Fruit fly (Drosophila melanogaster) whole organism, embryonic: ENCODE measurements around the gene CG3634.

ENCODE experiments used
- Abd-B ChIP-seq: fragments of 200-800 bp; sonication (Bioruptor generic); optimal IDR thresholded peaks from 2 replicates; lab custom pipeline; 2018; ENCODE audit warnings: missing biosample characterization, mild to moderate bottlenecking, missing genetic modification characterization, moderate library complexity
- Ada2b ChIP-seq: fragments of 200-800 bp; sonication (Bioruptor generic); IDR thresholded peaks from 2 replicates; pipeline ENCODE4 v1.3.6; 2022; ENCODE audit warnings: missing biosample characterization, missing genetic modification characterization
- Bgb ChIP-seq: fragments of 200-800 bp; sonication (Bioruptor generic); IDR thresholded peaks from 2 replicates; pipeline ENCODE4 v1.3.6; 2022; ENCODE audit warnings: missing biosample characterization, missing genetic modification characterization; ENCODE audit not compliant: partially characterized antibody
- CG1024 ChIP-seq: fragments of 200-800 bp; sonication (Bioruptor generic); IDR thresholded peaks from 2 replicates; pipeline ENCODE4 v1.3.6; 2022; ENCODE audit warnings: missing biosample characterization, missing genetic modification characterization
- CG10274 ChIP-seq: fragments of 200-800 bp; sonication (Bioruptor generic); optimal IDR thresholded peaks from 3 replicates; lab custom pipeline; 2017; ENCODE audit warnings: missing biosample characterization, mild to moderate bottlenecking, missing genetic modification characterization
- CG10431 ChIP-seq: fragments of 200-800 bp; sonication (Bioruptor generic); optimal IDR thresholded peaks from 3 replicates; lab custom pipeline; 2018; ENCODE audit warnings: missing biosample characterization, mild to moderate bottlenecking, missing genetic modification characterization
- CG10979 ChIP-seq: fragments of 200-800 bp; sonication (Bioruptor generic); optimal IDR thresholded peaks from 2 replicates; lab custom pipeline; 2018; ENCODE audit warnings: missing biosample characterization, mild to moderate bottlenecking, missing genetic modification characterization, moderate library complexity
- CG11398 ChIP-seq: fragments of 200-800 bp; sonication (Bioruptor generic); optimal IDR thresholded peaks from 2 replicates; lab custom pipeline; 2016; ENCODE audit warnings: missing biosample characterization, missing genetic modification characterization
- CG12071 ChIP-seq: fragments of 200-800 bp; sonication (Bioruptor generic); optimal IDR thresholded peaks from 3 replicates; lab custom pipeline; 2018; ENCODE audit warnings: missing biosample characterization, mild to moderate bottlenecking, missing genetic modification characterization
- CG12299 ChIP-seq: fragments of 200-800 bp; sonication (Bioruptor generic); optimal IDR thresholded peaks from 2 replicates; lab custom pipeline; 2018; ENCODE audit warnings: missing biosample characterization, mild to moderate bottlenecking, missing genetic modification characterization
- CG13424 ChIP-seq: fragments of 200-800 bp; sonication (Bioruptor generic); optimal IDR thresholded peaks from 2 replicates; lab custom pipeline; 2019; ENCODE audit warnings: missing biosample characterization, mild to moderate bottlenecking, missing genetic modification characterization, moderate library complexity
- CG1529 ChIP-seq: fragments of 200-800 bp; sonication (Bioruptor generic); optimal IDR thresholded peaks from 3 replicates; lab custom pipeline; 2018; ENCODE audit warnings: missing biosample characterization, missing genetic modification characterization
- CG15601 ChIP-seq: fragments of 200-800 bp; sonication (Bioruptor generic); optimal IDR thresholded peaks from 3 replicates; lab custom pipeline; 2019; ENCODE audit warnings: missing biosample characterization, mild to moderate bottlenecking, missing genetic modification characterization, moderate library complexity
- CG31224 ChIP-seq: fragments of 200-800 bp; sonication (Bioruptor generic); IDR thresholded peaks from 2 replicates; pipeline ENCODE4 v1.3.6; 2022; ENCODE audit warnings: missing biosample characterization, missing genetic modification characterization
- CG32772 ChIP-seq: fragments of 200-800 bp; sonication (Bioruptor generic); IDR thresholded peaks from 2 replicates; pipeline ENCODE4 v1.3.6; 2022; ENCODE audit warnings: missing biosample characterization, missing genetic modification characterization
- CG33557 ChIP-seq: fragments of 200-800 bp; sonication (Bioruptor generic); optimal IDR thresholded peaks from 2 replicates; lab custom pipeline; 2019; ENCODE audit warnings: missing biosample characterization, mild to moderate bottlenecking, missing genetic modification characterization, moderate library complexity
- CG3407 ChIP-seq: fragments of 200-800 bp; sonication (Bioruptor generic); optimal IDR thresholded peaks from 2 replicates; lab custom pipeline; 2018; ENCODE audit warnings: missing biosample characterization, mild to moderate bottlenecking, missing genetic modification characterization
- CG34224 ChIP-seq: fragments of 200-800 bp; sonication (Bioruptor generic); IDR thresholded peaks from 3 replicates; pipeline ENCODE4 v1.3.6; 2022; ENCODE audit warnings: missing biosample characterization, missing genetic modification characterization; ENCODE audit not compliant: partially characterized antibody
- CG3995 ChIP-seq: fragments of 200-800 bp; sonication (Bioruptor generic); optimal IDR thresholded peaks from 3 replicates; lab custom pipeline; 2016; ENCODE audit warnings: missing biosample characterization, missing genetic modification characterization
- CG42726 ChIP-seq: fragments of 200-800 bp; sonication (Bioruptor generic); IDR thresholded peaks from 2 replicates; pipeline ENCODE4 v1.3.6; 2022; ENCODE audit warnings: missing biosample characterization, missing genetic modification characterization; ENCODE audit not compliant: partially characterized antibody
- CG4424 ChIP-seq: fragments of 200-800 bp; sonication (Bioruptor generic); optimal IDR thresholded peaks from 3 replicates; lab custom pipeline; 2016; ENCODE audit warnings: missing biosample characterization, missing genetic modification characterization
- CG6654 ChIP-seq: fragments of 200-800 bp; sonication (Bioruptor generic); optimal IDR thresholded peaks from 2 replicates; lab custom pipeline; 2017; ENCODE audit warnings: missing biosample characterization, mild to moderate bottlenecking, missing genetic modification characterization
- CG8388 ChIP-seq: fragments of 200-800 bp; sonication (Bioruptor generic); optimal IDR thresholded peaks from 2 replicates; lab custom pipeline; 2019; ENCODE audit warnings: missing biosample characterization, mild to moderate bottlenecking, missing genetic modification characterization, moderate library complexity
- CG8924 ChIP-seq: fragments of 200-800 bp; optimal IDR thresholded peaks from 3 replicates; lab custom pipeline; 2019; ENCODE audit warnings: missing biosample characterization, mild to moderate bottlenecking, missing genetic modification characterization, moderate library complexity
- CHES-1-like ChIP-seq: fragments of 200-800 bp; sonication (Bioruptor generic); optimal IDR thresholded peaks from 2 replicates; lab custom pipeline; 2016; ENCODE audit warnings: missing biosample characterization, missing genetic modification characterization
- Chrac-16 ChIP-seq: fragments of 200-800 bp; sonication (Bioruptor generic); optimal IDR thresholded peaks from 3 replicates; lab custom pipeline; 2016; ENCODE audit warnings: missing biosample characterization, missing genetic modification characterization
- D ChIP-seq, 2 experiments: fragments of 200-800 bp in 1 of 2; fragments of >200 bp in 1 of 2; sonication (Bioruptor generic) in 1 of 2; optimal IDR thresholded peaks; 2 replicates in 1 of 2; 3 replicates in 1 of 2; lab custom pipeline; 2017; ENCODE audit warnings: mild to moderate bottlenecking in 1 of 2, missing biosample characterization in 1 of 2, missing genetic modification characterization in 1 of 2, missing genetic modification reagents in 1 of 2
- D19B ChIP-seq: fragments of 200-800 bp; sonication (Bioruptor generic); optimal IDR thresholded peaks from 2 replicates; lab custom pipeline; 2017; ENCODE audit warnings: missing biosample characterization, mild to moderate bottlenecking, missing genetic modification characterization
- Ets65A ChIP-seq: fragments of 200-800 bp; sonication (Bioruptor generic); peaks from one replicate; lab custom pipeline; 2016; ENCODE audit warnings: missing biosample characterization, missing genetic modification characterization
- Fer2 ChIP-seq: fragments of 200-800 bp; sonication (Bioruptor generic); optimal IDR thresholded peaks from 2 replicates; lab custom pipeline; 2018; ENCODE audit warnings: missing biosample characterization, mild to moderate bottlenecking, missing genetic modification characterization, moderate library complexity
- HLH54F ChIP-seq: fragments of 200-800 bp; sonication (Bioruptor generic); optimal IDR thresholded peaks from 3 replicates; lab custom pipeline; 2016; ENCODE audit warnings: missing biosample characterization, missing genetic modification characterization
- Hr39 ChIP-seq: fragments of >200 bp; optimal IDR thresholded peaks from 2 replicates; lab custom pipeline; 2017
- Hr51 ChIP-seq, 2 experiments: fragments of 200-800 bp; sonication (Bioruptor generic); optimal IDR thresholded peaks; 2 replicates in 1 of 2; 3 replicates in 1 of 2; lab custom pipeline; 2016 to 2018; ENCODE audit warnings: missing biosample characterization in 2 of 2, missing genetic modification characterization in 2 of 2, mild to moderate bottlenecking in 1 of 2, moderate library complexity in 1 of 2
- Lpt ChIP-seq: fragments of >200 bp; optimal IDR thresholded peaks from 2 replicates; lab custom pipeline; 2018; ENCODE audit warnings: missing biosample characterization, missing genetic modification characterization
- NK7.1 ChIP-seq: fragments of 200-800 bp; sonication (Bioruptor generic); optimal IDR thresholded peaks from 3 replicates; lab custom pipeline; 2016; ENCODE audit warnings: missing biosample characterization, missing genetic modification characterization
- Ravus ChIP-seq: fragments of 200-800 bp; sonication (Bioruptor generic); IDR thresholded peaks from 2 replicates; pipeline ENCODE4 v1.3.6; 2022; ENCODE audit warnings: missing biosample characterization, missing genetic modification characterization
- Rfx ChIP-seq: fragments of 200-800 bp; sonication (Bioruptor generic); IDR thresholded peaks from 2 replicates; pipeline ENCODE4 v1.3.6; 2022; ENCODE audit warnings: missing biosample characterization, missing genetic modification characterization
- Stat92E ChIP-seq, 3 experiments: fragments of >200 bp in 2 of 3; fragments of 200-800 bp in 1 of 3; sonication (Bioruptor generic) in 1 of 3; optimal IDR thresholded peaks; 2 replicates each; lab custom pipeline; 2017 to 2019; ENCODE audit warnings: missing biosample characterization in 3 of 3, missing genetic modification characterization in 3 of 3, mild to moderate bottlenecking in 1 of 3, moderate library complexity in 1 of 3
- ac ChIP-seq: fragments of 200-800 bp; sonication (Bioruptor generic); optimal IDR thresholded peaks from 3 replicates; lab custom pipeline; 2017; ENCODE audit warnings: missing biosample characterization, mild to moderate bottlenecking, missing genetic modification characterization
- amos ChIP-seq: fragments of 200-800 bp; sonication (Bioruptor generic); IDR thresholded peaks from 2 replicates; pipeline ENCODE4 v1.3.6; 2022; ENCODE audit warnings: missing biosample characterization, missing genetic modification characterization; ENCODE audit not compliant: partially characterized antibody
- cas ChIP-seq: fragments of 200-800 bp; sonication (Bioruptor generic); IDR thresholded peaks from 2 replicates; pipeline ENCODE4 v1.3.6; 2022; ENCODE audit warnings: missing biosample characterization, missing genetic modification characterization
- crol ChIP-seq: fragments of 200-800 bp; sonication (Bioruptor generic); IDR thresholded peaks from 2 replicates; pipeline ENCODE4 v1.3.6; 2022; ENCODE audit warnings: missing biosample characterization, missing genetic modification characterization
- da ChIP-seq: fragments of 200-800 bp; sonication (Bioruptor generic); optimal IDR thresholded peaks from 2 replicates; lab custom pipeline; 2016; ENCODE audit warnings: missing biosample characterization, missing genetic modification characterization
- insv ChIP-seq, 2 experiments: fragments of 200-800 bp; sonication (Bioruptor generic); optimal IDR thresholded peaks; 3 replicates each; lab custom pipeline; 2016 to 2018; ENCODE audit warnings: missing biosample characterization in 2 of 2, missing genetic modification characterization in 2 of 2
- kni ChIP-seq: fragments of 200-800 bp; sonication (Bioruptor generic); optimal IDR thresholded peaks from 3 replicates; lab custom pipeline; 2017; ENCODE audit warnings: mild to moderate bottlenecking, missing biosample characterization, missing genetic modification reagents, missing genetic modification characterization
- nau ChIP-seq: fragments of 200-800 bp; sonication (Bioruptor generic); optimal IDR thresholded peaks from 3 replicates; lab custom pipeline; 2017; ENCODE audit warnings: missing biosample characterization, mild to moderate bottlenecking, missing genetic modification characterization, missing genetic modification reagents
- nerfin-2 ChIP-seq: fragments of 200-800 bp; sonication (Bioruptor generic); IDR thresholded peaks from 2 replicates; pipeline ENCODE4 v1.3.6; 2022; ENCODE audit warnings: missing biosample characterization, missing genetic modification characterization; ENCODE audit not compliant: partially characterized antibody
- ranshi ChIP-seq: fragments of 200-800 bp; sonication (Bioruptor generic); IDR thresholded peaks from 2 replicates; pipeline ENCODE4 v1.3.6; 2022; ENCODE audit warnings: missing biosample characterization, missing genetic modification characterization
- toy ChIP-seq: fragments of 200-800 bp; sonication (Bioruptor generic); IDR thresholded peaks from 2 replicates; pipeline ENCODE4 v1.3.6; 2022; ENCODE audit warnings: missing biosample characterization, missing genetic modification characterization
- zf30C ChIP-seq: fragments of 200-800 bp; sonication (Bioruptor generic); optimal IDR thresholded peaks from 3 replicates; lab custom pipeline; 2018; ENCODE audit warnings: missing biosample characterization, mild to moderate bottlenecking, missing genetic modification characterization
- zfh2 ChIP-seq: fragments of 200-800 bp; sonication (Bioruptor generic); optimal IDR thresholded peaks from 2 replicates; lab custom pipeline; 2016; ENCODE audit warnings: missing biosample characterization, missing genetic modification characterization

CG3634 gene

dm6 chr3L:20792693-20793092 is 16.4 kb downstream of the CG3634 start, which contains the start of gene Six4 (continued):
- no peak for TF ChIP-seq CG3995 (GFP tag; lab: Kevin White, UChicago)
- no peak for TF ChIP-seq Ada2b
- TF ChIP-seq CG10979 (tag; lab: Kevin White, UChicago) = peak; percentile 13
- TF ChIP-seq CG10431 (GFP tag; lab: Kevin White, UChicago) = peak; percentile 35
- TF ChIP-seq CG32772 = no peak
- TF ChIP-seq Rfx = no peak
- TF ChIP-seq CG1529 (GFP tag; lab: Kevin White, UChicago) = no peak
- no peak for TF ChIP-seq CG12071 (GFP tag; lab: Kevin White, UChicago)
- TF ChIP-seq Hr51 (GFP tag; optimal IDR thresholded peaks at IDR 0.05; lab: Kevin White, UChicago) = no peak
- TF ChIP-seq Ravus (GFP tag; lab: Robert Waterston, UW) = no peak
- TF ChIP-seq zf30C (GFP tag; lab: Kevin White, UChicago) = no peak
- no peak for TF ChIP-seq zfh2 (GFP tag; lab: Kevin White, UChicago)
- no peak for TF ChIP-seq nau (GFP tag; lab: Kevin White, UChicago)
- no peak for TF ChIP-seq CG6654 (GFP tag; lab: Kevin White, UChicago)
- TF ChIP-seq HLH54F = no peak
- no peak for TF ChIP-seq CHES-1-like
- TF ChIP-seq Stat92E (GFP tag; optimal IDR thresholded peaks at IDR 0.05; lab: Kevin White, UChicago) = no peak
- TF ChIP-seq CG33557 (GFP tag; lab: Kevin White, UChicago) = peak; percentile 63
- no peak for TF ChIP-seq ranshi
- TF ChIP-seq CG13424 (tag; lab: Kevin White, UChicago) = no peak
- TF ChIP-seq CG15601 (tag; lab: Kevin White, UChicago) = no peak
- no peak for TF ChIP-seq da (GFP tag; lab: Kevin White, UChicago)
- no peak for TF ChIP-seq Bgb (GFP tag; lab: Robert Waterston, UW)
- no peak for TF ChIP-seq cas
- peak; percentile 34 for TF ChIP-seq ac
- TF ChIP-seq D (optimal IDR thresholded peaks at IDR 0.05; lab: Kevin White, UChicago) = no peak
- TF ChIP-seq D (GFP tag; optimal IDR thresholded peaks at IDR 0.05; lab: Kevin White, UChicago) = no peak
- no peak for TF ChIP-seq crol (GFP tag; lab: Robert Waterston, UW)
- no peak for TF ChIP-seq CG1024 (GFP tag; lab: Robert Waterston, UW)
- no peak for TF ChIP-seq nerfin-2
- TF ChIP-seq NK7.1 (GFP tag; lab: Kevin White, UChicago) = no peak
- no peak for TF ChIP-seq Hr39 (lab: Kevin White, UChicago)
- TF ChIP-seq D19B (GFP tag; lab: Kevin White, UChicago) = no peak
- TF ChIP-seq CG42726 (GFP tag; lab: Robert Waterston, UW) = no peak
- no peak for TF ChIP-seq CG12299 (tag; lab: Kevin White, UChicago)
- TF ChIP-seq kni = peak; percentile 54
- TF ChIP-seq CG11398 (GFP tag; lab: Kevin White, UChicago) = no peak
- TF ChIP-seq CG8924 (tag; lab: Kevin White, UChicago) = peak; percentile 40
- no peak for TF ChIP-seq CG3407 (GFP tag; lab: Kevin White, UChicago)
- no peak for TF ChIP-seq CG34224 (GFP tag; lab: Robert Waterston, UW)
- TF ChIP-seq Lpt = no peak
- peak; percentile 41 for TF ChIP-seq Ets65A (GFP tag; lab: Kevin White, UChicago)
- peak; percentile 27 for TF ChIP-seq CG8388 (GFP tag; lab: Kevin White, UChicago)
- TF ChIP-seq Abd-B (GFP tag; lab: Kevin White, UChicago) = no peak
- no peak for TF ChIP-seq CG4424 (GFP tag; lab: Kevin White, UChicago)
- TF ChIP-seq Fer2 (tag; lab: Kevin White, UChicago) = no peak
- TF ChIP-seq CG10274 = no peak
- no peak for TF ChIP-seq toy (GFP tag; lab: Robert Waterston, UW)
- TF ChIP-seq Chrac-16 (GFP tag; lab: Kevin White, UChicago) = no peak
- peak in 1 of 2 experiments; percentile 21 for TF ChIP-seq insv (GFP tag; optimal IDR thresholded peaks at IDR 0.05; lab: Kevin White, UChicago)
- no peak for TF ChIP-seq amos (GFP tag; lab: Robert Waterston, UW)
- no peak for TF ChIP-seq CG31224 (GFP tag; lab: Robert Waterston, UW)
